Fruit fly (Drosophila melanogaster): ENCODE measurements around the gene CG18048.

Gene CG18048

DNA sequence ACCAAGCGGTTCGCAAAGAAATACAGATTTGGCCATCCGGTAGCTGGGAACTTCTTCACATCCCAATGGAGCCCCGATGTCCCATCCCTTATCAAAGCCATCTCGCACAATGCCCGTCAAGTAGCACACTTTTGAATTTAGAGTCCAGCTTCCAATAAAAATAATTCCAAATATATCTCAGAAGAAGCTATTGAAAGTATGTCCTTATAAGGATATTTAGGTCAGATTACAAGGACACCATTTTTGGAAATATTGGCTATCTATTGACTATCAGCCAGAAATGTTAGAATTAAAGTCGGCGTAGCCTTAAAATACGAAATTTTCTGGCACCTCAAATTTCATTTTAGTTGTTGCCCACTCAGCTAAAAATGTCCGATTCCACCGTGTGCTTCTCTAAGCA is 3.2 kb upstream of the CG18048 start, which contains the start of gene CG10298:
TSS of gene CG10298 (plus strand) at position 301 of the 400 bp plus-strand sequence.
- TF ChIP-seq CG11085 (GFP tag; IDR thresholded peaks at IDR 0.05) (no peak), CG9817 (tag; optimal IDR thresholded peaks at IDR 0.05) (no peak), Poxn (GFP tag; IDR thresholded peaks at IDR 0.05) (no peak), aop (GFP tag; IDR thresholded peaks at IDR 0.05) (no peak), CG1233 (GFP tag; optimal IDR thresholded peaks at IDR 0.05) (no peak), BEAF-32 (GFP tag; optimal IDR thresholded peaks at IDR 0.05) (no peak), CG4328 (GFP tag; optimal IDR thresholded peaks at IDR 0.05) (no peak)

DNA sequence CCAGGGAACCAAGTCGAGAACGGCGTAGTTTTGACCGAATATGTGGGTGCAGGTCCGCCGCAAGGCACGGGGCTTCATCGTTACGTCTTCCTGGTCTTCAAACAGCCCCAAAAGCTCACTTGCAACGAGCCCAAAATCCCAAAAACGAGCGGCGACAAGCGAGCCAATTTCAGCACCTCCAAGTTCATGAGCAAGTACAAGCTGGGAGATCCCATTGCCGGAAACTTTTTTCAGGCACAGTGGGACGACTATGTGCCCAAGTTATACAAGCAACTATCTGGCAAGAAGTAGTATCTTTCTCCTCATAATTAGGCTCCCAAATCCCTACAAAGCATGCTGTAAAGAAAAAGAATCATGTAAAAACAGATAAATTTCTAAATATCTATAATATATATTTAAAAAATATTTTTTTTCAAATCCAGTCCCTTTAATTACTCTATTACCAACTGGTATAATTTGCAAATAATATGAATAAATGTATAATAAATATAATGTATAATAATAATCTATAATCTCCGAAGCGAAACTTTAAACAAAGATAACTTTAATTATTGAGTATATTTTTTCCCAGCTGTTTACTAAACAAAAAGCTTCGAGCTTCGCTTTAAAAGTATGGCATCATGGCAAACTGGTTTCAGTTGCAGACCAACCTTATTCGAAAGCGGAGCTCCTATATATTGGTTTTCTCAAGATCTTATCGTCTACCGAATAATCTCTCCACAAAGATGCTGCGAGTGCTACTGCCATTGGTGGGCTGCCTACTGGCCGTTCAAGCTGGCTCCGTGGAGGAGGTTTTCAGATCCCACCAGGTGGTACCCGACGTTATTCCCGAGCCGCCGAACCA is 2.3 kb upstream of the CG18048 start, which contains the start of gene CG17919:
TSS of gene CG17919 (plus strand) at position 634 of the 844 bp plus-strand sequence.
- TF ChIP-seq CG9609 (GFP tag; optimal IDR thresholded peaks at IDR 0.05), result no peak
- no peak for TF ChIP-seq CG1647 (GFP tag; optimal IDR thresholded peaks at IDR 0.05)
- TF ChIP-seq CG14441 (GFP tag; IDR thresholded peaks at IDR 0.05), result no peak
- no peak for TF ChIP-seq rib (GFP tag; IDR thresholded peaks at IDR 0.05)
- no peak for TF ChIP-seq CG5245 (GFP tag; optimal IDR thresholded peaks at IDR 0.05)
- no peak for TF ChIP-seq Asciz (GFP tag; optimal IDR thresholded peaks at IDR 0.05)
- no peak for TF ChIP-seq Fer2 (tag; optimal IDR thresholded peaks at IDR 0.05)
- no peak for TF ChIP-seq CG6689 (GFP tag; IDR thresholded peaks at IDR 0.05)
- TF ChIP-seq phol (tag; optimal IDR thresholded peaks at IDR 0.05), result peak; percentile 1
- TF ChIP-seq Sox100B (GFP tag; optimal IDR thresholded peaks at IDR 0.05), result no peak
- no peak for TF ChIP-seq CG3163 (GFP tag; optimal IDR thresholded peaks at IDR 0.05)
- TF ChIP-seq oc (tag; optimal IDR thresholded peaks at IDR 0.05), result peak; percentile 35
- TF ChIP-seq CG3407 (GFP tag; optimal IDR thresholded peaks at IDR 0.05), result no peak
- no peak for TF ChIP-seq CG10543 (GFP tag; optimal IDR thresholded peaks at IDR 0.05)
- TF ChIP-seq wdn (GFP tag; IDR thresholded peaks at IDR 0.05), result no peak
- TF ChIP-seq BtbVII (GFP tag; optimal IDR thresholded peaks at IDR 0.05), result no peak
- no peak for TF ChIP-seq CG1832 (GFP tag; optimal IDR thresholded peaks at IDR 0.05)
- peak; percentile 6 for TF ChIP-seq Sox102F (GFP tag; optimal IDR thresholded peaks at IDR 0.05)
- no peak for TF ChIP-seq sug (tag; optimal IDR thresholded peaks at IDR 0.05)
- no peak for TF ChIP-seq sisA (GFP tag; IDR thresholded peaks at IDR 0.05)
- TF ChIP-seq CG10979 (tag; optimal IDR thresholded peaks at IDR 0.05), result no peak
- TF ChIP-seq grn (GFP tag; optimal IDR thresholded peaks at IDR 0.05), result peak; percentile 91
- no peak for TF ChIP-seq TFAM (GFP tag; optimal IDR thresholded peaks at IDR 0.05)
- TF ChIP-seq CG10462 (GFP tag; optimal IDR thresholded peaks at IDR 0.05), result no peak
- no peak for TF ChIP-seq CG11560 (tag; IDR thresholded peaks at IDR 0.05)
- TF ChIP-seq CG32772 (GFP tag; IDR thresholded peaks at IDR 0.05), result no peak
- TF ChIP-seq CG34224 (GFP tag; IDR thresholded peaks at IDR 0.05; ENCODE audit: partially characterized antibody), result no peak
- TF ChIP-seq Rx (GFP tag; IDR thresholded peaks at IDR 0.05), result no peak
- TF ChIP-seq CG7372 (GFP tag; IDR thresholded peaks at IDR 0.05), result no peak
- no peak for TF ChIP-seq scrt (GFP tag; optimal IDR thresholded peaks at IDR 0.05)
- TF ChIP-seq CG2116 (GFP tag; optimal IDR thresholded peaks at IDR 0.05), result no peak
- TF ChIP-seq dati (GFP tag; IDR thresholded peaks at IDR 0.05), result no peak
- TF ChIP-seq fd3F (GFP tag; optimal IDR thresholded peaks at IDR 0.05), result no peak
- no peak for TF ChIP-seq ato (GFP tag; IDR thresholded peaks at IDR 0.05; ENCODE audit: partially characterized antibody)
- no peak for TF ChIP-seq salm (tag; optimal IDR thresholded peaks at IDR 0.05)
- no peak for TF ChIP-seq CG42726 (GFP tag; IDR thresholded peaks at IDR 0.05; ENCODE audit: partially characterized antibody)
- no peak for TF ChIP-seq pho (GFP tag; optimal IDR thresholded peaks at IDR 0.05)
- no peak for TF ChIP-seq CG9797 (GFP tag; optimal IDR thresholded peaks at IDR 0.05)
- no peak for TF ChIP-seq sim (GFP tag; IDR thresholded peaks at IDR 0.05)
- TF ChIP-seq CG4328 (GFP tag; optimal IDR thresholded peaks at IDR 0.05), result no peak
- TF ChIP-seq CG2678 (tag; optimal IDR thresholded peaks at IDR 0.05), result no peak
- no peak for TF ChIP-seq sna (GFP tag; IDR thresholded peaks at IDR 0.05; ENCODE audit: partially characterized antibody)
